Worm (Caenorhabditis elegans): ENCODE data around the gene enri-2.

Gene enri-2

DNA sequence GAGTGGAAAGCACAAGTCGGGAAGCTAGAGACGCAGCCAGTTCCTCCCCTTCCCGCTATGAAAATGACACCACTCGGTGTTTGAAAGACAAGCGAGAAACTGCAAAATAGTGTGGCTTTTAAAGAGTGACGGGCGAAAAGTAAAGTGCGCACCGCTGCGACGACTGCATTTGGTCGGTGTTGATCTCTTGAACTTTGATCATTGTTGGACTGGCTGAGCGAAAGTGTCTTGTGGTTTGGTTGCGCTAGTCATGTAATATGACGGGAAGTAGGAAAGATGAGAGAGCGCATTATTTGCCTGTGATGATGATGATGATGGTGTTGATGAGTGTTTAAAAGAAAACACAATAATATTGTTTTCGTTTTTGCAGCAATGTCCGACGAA lies 14.6 kb downstream of the enri-2 start (continued):
- TF ChIP-seq efl-3 (GFP tag; optimal IDR thresholded peaks at IDR 0.05) = no peak
- peak; percentile 77 for TF ChIP-seq xbp-1 (tag; optimal IDR thresholded peaks at IDR 0.05)
- no peak for TF ChIP-seq ets-5 (GFP tag; IDR thresholded peaks at IDR 0.05)
- peak; percentile 27 to 92 for TF ChIP-seq mdl-1 (tag; optimal IDR thresholded peaks at IDR 0.05)
- TF ChIP-seq lin-13 (GFP tag; optimal IDR thresholded peaks at IDR 0.05) = no peak
- TF ChIP-seq dpl-1 (GFP tag; optimal IDR thresholded peaks at IDR 0.05) = peak; percentile 28 to 40 (median 36)
- no peak for TF ChIP-seq C04F5.9 (tag; optimal IDR thresholded peaks at IDR 0.05)
- TF ChIP-seq egl-13 (tag; optimal IDR thresholded peaks at IDR 0.05) = peak; percentile 95
- TF ChIP-seq aly-2 (tag; optimal IDR thresholded peaks at IDR 0.05) = no peak
- TF ChIP-seq nhr-85 (tag) = peak; percentile 98
- TF ChIP-seq C16A3.4 (tag; optimal IDR thresholded peaks at IDR 0.05) = peak; percentile 76
- TF ChIP-seq rnt-1 (tag; optimal IDR thresholded peaks at IDR 0.05) = peak; percentile 35
- no peak for TF ChIP-seq tlp-1 (tag; optimal IDR thresholded peaks at IDR 0.05)
- no peak for TF ChIP-seq unc-98 (GFP tag; IDR thresholded peaks at IDR 0.05)
- peak; percentile 77 for TF ChIP-seq ztf-4 (tag; optimal IDR thresholded peaks at IDR 0.05)
- no peak for TF ChIP-seq zag-1 (tag; optimal IDR thresholded peaks at IDR 0.05)
- TF ChIP-seq ceh-8 (GFP tag; optimal IDR thresholded peaks at IDR 0.05) = no peak
- TF ChIP-seq snpc-4 (tag; optimal IDR thresholded peaks at IDR 0.05) = no peak
- peak; percentile 40 for TF ChIP-seq ama-1 (optimal IDR thresholded peaks at IDR 0.05)
- peak; percentile 84 for TF ChIP-seq irx-1 (tag; optimal IDR thresholded peaks at IDR 0.05)
- peak; percentile 83 for TF ChIP-seq elt-2 (tag; optimal IDR thresholded peaks at IDR 0.05)
- peak; percentile 40 to 74 for TF ChIP-seq lin-35 (GFP tag; optimal IDR thresholded peaks at IDR 0.05)
- TF ChIP-seq mep-1 (tag; optimal IDR thresholded peaks at IDR 0.05) = peak; percentile 86
- TF ChIP-seq fkh-10 (GFP tag; optimal IDR thresholded peaks at IDR 0.05) = peak; percentile 84
- peak; percentile 77 for TF ChIP-seq unc-86 (tag; optimal IDR thresholded peaks at IDR 0.05)
- TF ChIP-seq isw-1 (GFP tag; IDR thresholded peaks at IDR 0.05) = peak; percentile 65
- peak; percentile 35 for TF ChIP-seq skn-1 (tag; optimal IDR thresholded peaks at IDR 0.05)
- TF ChIP-seq unc-30 (tag; optimal IDR thresholded peaks at IDR 0.05) = no peak
- peak; percentile 95 for TF ChIP-seq nhr-77 (tag; optimal IDR thresholded peaks at IDR 0.05)
- TF ChIP-seq ceh-88 (GFP tag; IDR thresholded peaks at IDR 0.05) = peak; percentile 64
- no peak for TF ChIP-seq nhr-76 (tag; optimal IDR thresholded peaks at IDR 0.05)
- peak; percentile 66 for TF ChIP-seq grh-1 (GFP tag; IDR thresholded peaks at IDR 0.05)
- TF ChIP-seq sptf-1 (tag; optimal IDR thresholded peaks at IDR 0.05) = no peak
- peak; percentile 98 for TF ChIP-seq nhr-20 (tag; optimal IDR thresholded peaks at IDR 0.05)
- TF ChIP-seq efl-1 (optimal IDR thresholded peaks at IDR 0.05) = peak; percentile 27 to 44
- TF ChIP-seq efl-1 (GFP tag; optimal IDR thresholded peaks at IDR 0.05 in 1 of 2) = no peak
- TF ChIP-seq nhr-237 (tag; optimal IDR thresholded peaks at IDR 0.05) = peak; percentile 87
- TF ChIP-seq fkh-8 (tag; optimal IDR thresholded peaks at IDR 0.05) = peak; percentile 96
- peak; percentile 57 for TF ChIP-seq sox-4 (tag; optimal IDR thresholded peaks at IDR 0.05)
- TF ChIP-seq ces-1 (GFP tag; optimal IDR thresholded peaks at IDR 0.05) = no peak
- TF ChIP-seq lir-3 (tag; optimal IDR thresholded peaks at IDR 0.05; ENCODE audit: poor library complexity) = peak; percentile 63
- peak; percentile 98 for TF ChIP-seq lin-14 (GFP tag; optimal IDR thresholded peaks at IDR 0.05)
- no peak for TF ChIP-seq lin-15B (tag; optimal IDR thresholded peaks at IDR 0.05)
- TF ChIP-seq nhr-11 (tag; optimal IDR thresholded peaks at IDR 0.05) = peak; percentile 58
- peak; percentile 41 for TF ChIP-seq zip-4 (GFP tag; optimal IDR thresholded peaks at IDR 0.05)
- no peak for TF ChIP-seq ceh-63 (GFP tag; optimal IDR thresholded peaks at IDR 0.05)
- peak; percentile 86 for TF ChIP-seq nhr-19 (GFP tag; conservative IDR thresholded peaks at IDR 0.05)
- TF ChIP-seq pax-3 (tag; optimal IDR thresholded peaks at IDR 0.05) = peak; percentile 77

All from whole organism, L1 larva.